Fruit fly (Drosophila melanogaster) whole organism, wandering third instar larva: ENCODE measurements around the gene Bug22.

Source experiments
- Abd-B ChIP-seq: fragments of >200 bp; optimal IDR thresholded peaks from 2 replicates; lab custom pipeline; 2017; ENCODE audit warnings: missing biosample characterization, missing genetic modification characterization
- CG32264 ChIP-seq: fragments of 200-800 bp; sonication (Bioruptor generic); optimal IDR thresholded peaks from 2 replicates; lab custom pipeline; 2016; ENCODE audit warnings: missing biosample characterization, missing genetic modification characterization
- CG9705 ChIP-seq: fragments of 200-800 bp; sonication (Bioruptor generic); optimal IDR thresholded peaks from 2 replicates; lab custom pipeline; 2018; ENCODE audit warnings: missing biosample characterization, mild to moderate bottlenecking, missing genetic modification characterization
- CrebA ChIP-seq: fragments of 200-800 bp; sonication (Bioruptor generic); optimal IDR thresholded peaks from 2 replicates; lab custom pipeline; 2016; ENCODE audit warnings: missing biosample characterization, mild to moderate bottlenecking, missing genetic modification characterization, borderline replicate concordance
- Dfd ChIP-seq: fragments of >200 bp; optimal IDR thresholded peaks from 2 replicates; lab custom pipeline; 2017; ENCODE audit warnings: missing biosample characterization, missing genetic modification characterization
- Dif ChIP-seq: fragments of 200-275, 200-300 bp; sonication (Bioruptor generic); optimal IDR thresholded peaks from 2 replicates; lab custom pipeline; 2018; ENCODE audit warnings: missing biosample characterization, missing genetic modification characterization; ENCODE audit not compliant: partially characterized antibody
- GATAd ChIP-seq: sonication (Bioruptor generic); optimal IDR thresholded peaks from 2 replicates; lab custom pipeline; 2016; ENCODE audit warnings: missing biosample characterization, missing genetic modification characterization
- HLH106 ChIP-seq: fragments of 200-800 bp; optimal IDR thresholded peaks from 3 replicates; lab custom pipeline; 2019; ENCODE audit warnings: missing biosample characterization, mild to moderate bottlenecking, missing genetic modification characterization, moderate library complexity
- Hnf4 ChIP-seq: fragments of 200-800 bp; sonication (Bioruptor generic); optimal IDR thresholded peaks from 2 replicates; lab custom pipeline; 2016; ENCODE audit warnings: missing biosample characterization, mild to moderate bottlenecking, missing genetic modification characterization
- Hr78 ChIP-seq: fragments of >200 bp; optimal IDR thresholded peaks from 2 replicates; lab custom pipeline; 2017; ENCODE audit warnings: missing biosample characterization, missing genetic modification characterization
- Hr83 ChIP-seq: fragments of 200-300 bp; sonication (Bioruptor generic); optimal IDR thresholded peaks from 2 replicates; lab custom pipeline; 2016; ENCODE audit warnings: missing biosample characterization, mild to moderate bottlenecking, missing genetic modification characterization, moderate library complexity; ENCODE audit not compliant: poor library complexity, severe bottlenecking
- Jra ChIP-seq: sonication (Bioruptor generic); optimal IDR thresholded peaks from 2 replicates; lab custom pipeline; 2016; ENCODE audit warnings: missing biosample characterization, missing genetic modification characterization
- Mio ChIP-seq: sonication (Bioruptor generic); optimal IDR thresholded peaks from 2 replicates; lab custom pipeline; 2016; ENCODE audit warnings: missing biosample characterization, missing genetic modification characterization
- Myc ChIP-seq: fragments of >200 bp; optimal IDR thresholded peaks from 2 replicates; lab custom pipeline; 2017
- N ChIP-seq: fragments of >200 bp; optimal IDR thresholded peaks from 2 replicates; lab custom pipeline; 2018; ENCODE audit warnings: missing biosample characterization, missing external identifiers, missing genetic modification characterization
- OdsH ChIP-seq: fragments of 200-800 bp; sonication (Bioruptor generic); optimal IDR thresholded peaks from 2 replicates; lab custom pipeline; 2016; ENCODE audit warnings: missing biosample characterization, mild to moderate bottlenecking, missing genetic modification characterization
- Rel ChIP-seq, 2 experiments: fragments of 200-800 bp; sonication (Bioruptor generic) in 1 of 2; optimal IDR thresholded peaks; 2 replicates in 1 of 2; 3 replicates in 1 of 2; lab custom pipeline; 2016 to 2019; ENCODE audit warnings: mild to moderate bottlenecking in 2 of 2, missing biosample characterization in 2 of 2, missing genetic modification characterization in 2 of 2, moderate library complexity in 1 of 2
- Sp1 ChIP-seq: fragments of 200-800 bp; sonication (Bioruptor generic); optimal IDR thresholded peaks from 3 replicates; lab custom pipeline; 2019; ENCODE audit warnings: missing biosample characterization, mild to moderate bottlenecking, missing genetic modification characterization, moderate library complexity
- Vsx2 ChIP-seq: fragments of 200-300, 225-300 bp; sonication (Bioruptor generic); optimal IDR thresholded peaks from 2 replicates; lab custom pipeline; 2018; ENCODE audit warnings: missing biosample characterization, missing genetic modification characterization; ENCODE audit not compliant: partially characterized antibody
- br ChIP-seq: fragments of 200-800 bp; sonication (Bioruptor generic); optimal IDR thresholded peaks from 2 replicates; lab custom pipeline; 2016; ENCODE audit warnings: missing biosample characterization, missing genetic modification characterization
- brk ChIP-seq: fragments of 200-800 bp; sonication (Bioruptor generic); optimal IDR thresholded peaks from 2 replicates; lab custom pipeline; 2016; ENCODE audit warnings: missing biosample characterization, mild to moderate bottlenecking, missing genetic modification characterization
- dl ChIP-seq, 2 experiments: fragments of 175-275, 200-275 bp in 1 of 2; fragments of 200-275 bp in 1 of 2; sonication (Bioruptor generic); optimal IDR thresholded peaks; lab custom pipeline; 2018; ENCODE audit warnings: mild to moderate bottlenecking in 2 of 2, missing biosample characterization in 2 of 2, missing genetic modification characterization in 2 of 2, moderate library complexity in 2 of 2; ENCODE audit not compliant: partially characterized antibody in 2 of 2, insufficient read depth in 1 of 2
- dmrt93B ChIP-seq: fragments of 200-800 bp; sonication (Bioruptor generic); optimal IDR thresholded peaks from 2 replicates; lab custom pipeline; 2018; ENCODE audit warnings: missing biosample characterization, mild to moderate bottlenecking, missing genetic modification characterization
- dsf ChIP-seq: sonication (Bioruptor generic); optimal IDR thresholded peaks from 2 replicates; lab custom pipeline; 2016; ENCODE audit warnings: missing biosample characterization, missing genetic modification characterization, borderline replicate concordance
- ey ChIP-seq: fragments of 200-800 bp; sonication (Bioruptor generic); optimal IDR thresholded peaks from 2 replicates; lab custom pipeline; 2016; ENCODE audit warnings: missing biosample characterization, missing genetic modification characterization
- foxo ChIP-seq, 2 experiments: fragments of 200-800 bp; sonication (Bioruptor generic); optimal IDR thresholded peaks; 2 replicates in 1 of 2; 3 replicates in 1 of 2; lab custom pipeline; 2016 to 2017; ENCODE audit warnings: missing biosample characterization in 2 of 2, missing genetic modification characterization in 2 of 2
- fru ChIP-seq: fragments of 200-800 bp; sonication (Bioruptor generic); optimal IDR thresholded peaks from 3 replicates; lab custom pipeline; 2016; ENCODE audit warnings: missing biosample characterization, mild to moderate bottlenecking, missing genetic modification characterization
- h ChIP-seq: fragments of 200-800 bp; sonication (Bioruptor generic); optimal IDR thresholded peaks from 3 replicates; lab custom pipeline; 2016; ENCODE audit warnings: missing biosample characterization, mild to moderate bottlenecking, missing genetic modification characterization
- jim ChIP-seq: fragments of 175-275, 200-325 bp; sonication (Bioruptor generic); optimal IDR thresholded peaks from 2 replicates; lab custom pipeline; 2016; ENCODE audit warnings: missing biosample characterization, mild to moderate bottlenecking, missing genetic modification characterization
- lola ChIP-seq: fragments of >200 bp; optimal IDR thresholded peaks from 2 replicates; lab custom pipeline; 2017; ENCODE audit warnings: missing biosample characterization, missing genetic modification characterization
- pan ChIP-seq: fragments of >200 bp; optimal IDR thresholded peaks from 2 replicates; lab custom pipeline; 2017
- psq ChIP-seq: fragments of 200-800 bp; sonication (Bioruptor generic); optimal IDR thresholded peaks from 3 replicates; lab custom pipeline; 2017; ENCODE audit warnings: missing biosample characterization, mild to moderate bottlenecking, missing genetic modification characterization, moderate library complexity
- rgr ChIP-seq: fragments of 200-800 bp; sonication (Bioruptor generic); optimal IDR thresholded peaks from 3 replicates; lab custom pipeline; 2016; ENCODE audit warnings: missing biosample characterization, mild to moderate bottlenecking, missing genetic modification characterization
- sage ChIP-seq: fragments of 200-800 bp; sonication (Bioruptor generic); optimal IDR thresholded peaks from 2 replicates; lab custom pipeline; 2016; ENCODE audit warnings: missing biosample characterization, mild to moderate bottlenecking, missing genetic modification characterization
- sv ChIP-seq: fragments of 200-800 bp; sonication (Bioruptor generic); optimal IDR thresholded peaks from 3 replicates; lab custom pipeline; 2016; ENCODE audit warnings: missing biosample characterization, missing genetic modification characterization
- tai ChIP-seq: sonication (Bioruptor generic); optimal IDR thresholded peaks from 2 replicates; lab custom pipeline; 2016; ENCODE audit warnings: missing biosample characterization, missing genetic modification characterization
- usp ChIP-seq: fragments of >200 bp; optimal IDR thresholded peaks from 2 replicates; lab custom pipeline; 2017; ENCODE audit warnings: missing biosample characterization, missing genetic modification characterization
- woc ChIP-seq: sonication (Bioruptor generic); optimal IDR thresholded peaks from 2 replicates; lab custom pipeline; 2016; ENCODE audit warnings: missing biosample characterization, mild to moderate bottlenecking, missing genetic modification characterization

The Bug22 gene

DNA sequence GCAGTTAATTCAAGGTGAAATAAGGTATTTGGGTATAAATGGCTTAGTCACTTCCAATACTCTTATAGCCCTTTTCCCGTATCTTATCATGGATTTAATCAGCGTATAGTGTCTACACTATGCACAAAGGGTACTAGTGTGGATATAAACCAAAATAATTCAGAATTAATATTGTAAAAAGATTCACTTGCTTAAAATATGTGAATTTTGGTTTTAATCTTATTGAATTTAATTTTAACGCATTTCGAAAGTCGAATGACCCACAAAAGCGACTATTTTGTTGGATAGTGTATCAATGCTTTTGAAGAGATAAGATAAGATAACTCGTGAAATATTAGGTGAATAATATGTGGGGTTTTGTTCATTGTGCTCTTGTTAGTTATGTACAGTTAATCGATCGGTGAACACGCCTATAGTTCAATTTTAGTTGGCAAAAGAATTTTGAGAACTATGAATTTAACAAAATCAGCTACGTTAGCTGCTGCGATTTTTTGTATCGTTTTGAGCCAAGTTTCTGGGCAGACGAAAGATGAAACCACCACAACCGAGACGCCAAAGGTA is 48.7 kb downstream of the Bug22 start, which contains the start of gene CG5096:
Gene CG5096, plus strand, starts transcription at position 374 of the 561 bp plus-strand sequence.
- TF ChIP-seq Myc (no peak), Hnf4 (GFP tag; lab: Kevin White, UChicago) (peak; percentile 67), lola (GFP tag; lab: Kevin White, UChicago) (no peak), Jra (GFP tag; lab: Kevin White, UChicago) (peak; percentile 31), Mio (GFP tag; lab: Kevin White, UChicago) (no peak), foxo (GFP tag; optimal IDR thresholded peaks at IDR 0.05; lab: Kevin White, UChicago) (peak; percentile 49 to 87), OdsH (peak; percentile 84), HLH106 (tag; lab: Kevin White, UChicago) (peak; percentile 74), Abd-B (GFP tag; lab: Kevin White, UChicago) (no peak), Sp1 (GFP tag; lab: Kevin White, UChicago) (peak; percentile 80), woc (GFP tag; lab: Kevin White, UChicago) (peak; percentile 56), dl (GFP tag; optimal IDR thresholded peaks at IDR 0.05; lab: Kevin White, UChicago; ENCODE audit: insufficient read depth in 1 of 2, partially characterized antibody in 2 of 2) (no peak), Hr78 (GFP tag; lab: Kevin White, UChicago) (no peak), dmrt93B (GFP tag; lab: Kevin White, UChicago) (no peak), rgr (GFP tag; lab: Kevin White, UChicago) (peak; percentile 85), Dif (GFP tag; lab: Kevin White, UChicago) (no peak), CG9705 (no peak), Vsx2 (GFP tag; lab: Kevin White, UChicago) (no peak), CrebA (GFP tag; lab: Kevin White, UChicago) (no peak), tai (GFP tag; lab: Kevin White, UChicago) (peak; percentile 11), GATAd (no peak), sage (GFP tag; lab: Kevin White, UChicago) (peak; percentile 38), sv (GFP tag; lab: Kevin White, UChicago) (peak; percentile 77), h (GFP tag; lab: Kevin White, UChicago) (peak; percentile 91), usp (no peak), jim (GFP tag; lab: Kevin White, UChicago) (no peak), CG32264 (GFP tag; lab: Kevin White, UChicago) (peak; percentile 33), Hr83 (no peak), brk (GFP tag; lab: Kevin White, UChicago) (peak; percentile 69), psq (peak; percentile 59), N (no peak), Dfd (GFP tag; lab: Kevin White, UChicago) (no peak), dsf (GFP tag; lab: Kevin White, UChicago) (peak; percentile 4), fru (GFP tag; lab: Kevin White, UChicago) (peak; percentile 90), ey (GFP tag; lab: Kevin White, UChicago) (peak; percentile 80), pan (no peak), br (GFP tag; lab: Kevin White, UChicago) (no peak), Rel (GFP tag; optimal IDR thresholded peaks at IDR 0.05; lab: Kevin White, UChicago) (no peak), Rel (tag; optimal IDR thresholded peaks at IDR 0.05; lab: Kevin White, UChicago) (peak; percentile 96)
